Worm (Caenorhabditis elegans) whole organism, L3 larva: ENCODE results near the gene tsen-54.

ENCODE experiments used
- ZK546.5 ChIP-seq: sonication (generic microtip); optimal IDR thresholded peaks from 2 replicates; lab custom pipeline; 2017; ENCODE audit warnings: missing biosample characterization, missing genetic modification characterization
- aly-2 ChIP-seq: fragments of 150-350 bp; optimal IDR thresholded peaks from 2 replicates; lab custom pipeline; 2014; ENCODE audit warnings: missing biosample characterization, missing genetic modification characterization
- ama-1 ChIP-seq: fragments of 150-350 bp; optimal IDR thresholded peaks from 2 replicates; lab custom pipeline; 2018
- ceh-16 ChIP-seq: sonication (generic microtip); optimal IDR thresholded peaks from 2 replicates; lab custom pipeline; 2017; ENCODE audit warnings: missing biosample characterization, missing genetic modification characterization
- ceh-28 ChIP-seq: fragments of 150-350 bp; optimal IDR thresholded peaks from 2 replicates; lab custom pipeline; 2014; ENCODE audit warnings: missing biosample characterization, missing genetic modification reagents, missing genetic modification characterization
- egl-27 ChIP-seq: sonication (generic microtip); optimal IDR thresholded peaks from 4 replicates; lab custom pipeline; 2017; ENCODE audit warnings: missing biosample characterization, missing genetic modification reagents, missing genetic modification characterization
- elt-1 ChIP-seq: fragments of 150-350 bp; optimal IDR thresholded peaks from 2 replicates; lab custom pipeline; 2014; ENCODE audit warnings: missing biosample characterization, missing genetic modification characterization
- elt-2 ChIP-seq: sonication (generic microtip); optimal IDR thresholded peaks from 2 replicates; lab custom pipeline; 2016; ENCODE audit warnings: missing genetic modification reagents, mild to moderate bottlenecking, missing genetic modification characterization, missing compliant biosample characterization
- elt-3 ChIP-seq, 3 experiments: fragments of 150-350 bp in 1 of 3; sonication (generic microtip) in 2 of 3; optimal IDR thresholded peaks; 2 replicates in 2 of 3; 4 replicates in 1 of 3; lab custom pipeline; 2014 to 2017; ENCODE audit warnings: missing biosample characterization in 3 of 3, missing genetic modification characterization in 3 of 3
- eor-1 ChIP-seq, 2 experiments: fragments of 150-350 bp; optimal IDR thresholded peaks; 2 replicates each; lab custom pipeline; 2014 to 2018; ENCODE audit warnings: missing biosample characterization in 2 of 2, missing genetic modification characterization in 2 of 2
- fos-1 ChIP-seq: fragments of 150-350 bp; optimal IDR thresholded peaks from 2 replicates; lab custom pipeline; 2014; ENCODE audit warnings: missing biosample characterization, missing genetic modification characterization
- hmg-11 ChIP-seq: sonication (generic microtip); optimal IDR thresholded peaks from 2 replicates; lab custom pipeline; 2016; ENCODE audit warnings: missing genetic modification characterization, missing compliant biosample characterization
- jun-1 ChIP-seq: fragments of 150-350 bp; optimal IDR thresholded peaks from 2 replicates; lab custom pipeline; 2014; ENCODE audit warnings: missing biosample characterization, missing genetic modification reagents, missing genetic modification characterization
- lin-15B ChIP-seq: fragments of 150-350 bp; optimal IDR thresholded peaks from 2 replicates; lab custom pipeline; 2014; ENCODE audit warnings: missing biosample characterization, missing genetic modification characterization
- lin-39 ChIP-seq: fragments of 150-350 bp; optimal IDR thresholded peaks from 2 replicates; lab custom pipeline; 2018; ENCODE audit warnings: missing biosample characterization, missing genetic modification reagents, missing genetic modification characterization
- lsy-12 ChIP-seq: sonication (generic microtip); optimal IDR thresholded peaks from 2 replicates; lab custom pipeline; 2016; ENCODE audit warnings: mild to moderate bottlenecking, missing genetic modification characterization, missing compliant biosample characterization
- mdl-1 ChIP-seq: fragments of 150-350 bp; optimal IDR thresholded peaks from 2 replicates; lab custom pipeline; 2014; ENCODE audit warnings: missing biosample characterization, missing genetic modification characterization
- mml-1 ChIP-seq: fragments of 150-350 bp; sonication (generic microtip); optimal IDR thresholded peaks from 3 replicates; lab custom pipeline; 2014; ENCODE audit warnings: missing biosample characterization, missing genetic modification characterization
- nfya-1 ChIP-seq: sonication (generic microtip); optimal IDR thresholded peaks from 2 replicates; lab custom pipeline; 2017; ENCODE audit warnings: missing genetic modification characterization, mild to moderate bottlenecking, missing compliant biosample characterization, antibody characterized with exemption, moderate library complexity; ENCODE audit not compliant: insufficient read depth
- nhr-11 ChIP-seq: fragments of 150-350 bp; optimal IDR thresholded peaks from 2 replicates; lab custom pipeline; 2014; ENCODE audit warnings: missing biosample characterization, missing genetic modification characterization
- nhr-12 ChIP-seq: fragments of 150-350 bp; optimal IDR thresholded peaks from 2 replicates; lab custom pipeline; 2014; ENCODE audit warnings: missing biosample characterization, missing genetic modification characterization
- nhr-23 ChIP-seq: fragments of 150-350 bp; optimal IDR thresholded peaks from 2 replicates; lab custom pipeline; 2014; ENCODE audit warnings: missing biosample characterization, missing genetic modification reagents, missing genetic modification characterization
- nhr-28 ChIP-seq: fragments of 150-350 bp; optimal IDR thresholded peaks from 2 replicates; lab custom pipeline; 2014; ENCODE audit warnings: missing biosample characterization, missing genetic modification characterization
- nhr-43 ChIP-seq: sonication (generic microtip); optimal IDR thresholded peaks from 2 replicates; lab custom pipeline; 2016; ENCODE audit warnings: mild to moderate bottlenecking, missing genetic modification characterization, missing compliant biosample characterization; ENCODE audit not compliant: poor library complexity, severe bottlenecking
- nhr-67 ChIP-seq: fragments of 150-350 bp; optimal IDR thresholded peaks from 2 replicates; lab custom pipeline; 2014; ENCODE audit warnings: missing biosample characterization, missing genetic modification characterization
- nhr-77 ChIP-seq: fragments of 150-350 bp; optimal IDR thresholded peaks from 2 replicates; lab custom pipeline; 2014; ENCODE audit warnings: missing biosample characterization, missing genetic modification characterization
- pha-4 ChIP-seq: fragments of 150-350 bp; optimal IDR thresholded peaks from 2 replicates; lab custom pipeline; 2014; ENCODE audit warnings: missing biosample characterization, missing genetic modification reagents, missing genetic modification characterization
- pqm-1 ChIP-seq: fragments of 150-350 bp; optimal IDR thresholded peaks from 2 replicates; lab custom pipeline; 2017; ENCODE audit warnings: missing biosample characterization, missing genetic modification characterization, inconsistent platforms
- sea-2 ChIP-seq: fragments of 150-350 bp; sonication (generic microtip); optimal IDR thresholded peaks from 4 replicates; lab custom pipeline; 2014; ENCODE audit warnings: missing biosample characterization, missing genetic modification reagents, missing genetic modification characterization
- skn-1 ChIP-seq: fragments of 150-350 bp; optimal IDR thresholded peaks from 2 replicates; lab custom pipeline; 2014; ENCODE audit warnings: missing biosample characterization, missing genetic modification characterization
- snpc-4 ChIP-seq: fragments of 150-350 bp; optimal IDR thresholded peaks from 2 replicates; lab custom pipeline; 2014; ENCODE audit warnings: missing biosample characterization, missing genetic modification characterization
- tbx-2 ChIP-seq: sonication (generic microtip); optimal IDR thresholded peaks from 2 replicates; lab custom pipeline; 2016; ENCODE audit warnings: mild to moderate bottlenecking, missing genetic modification characterization, missing compliant biosample characterization
- unc-39 ChIP-seq: sonication (generic microtip); optimal IDR thresholded peaks from 4 replicates; lab custom pipeline; 2017; ENCODE audit warnings: missing biosample characterization, missing genetic modification characterization
- unc-62 ChIP-seq: fragments of 150-350 bp; sonication (generic microtip); optimal IDR thresholded peaks from 4 replicates; lab custom pipeline; 2014; ENCODE audit warnings: missing biosample characterization, missing genetic modification reagents, missing genetic modification characterization
- zag-1 ChIP-seq: fragments of 150-350 bp; optimal IDR thresholded peaks from 2 replicates; lab custom pipeline; 2014; ENCODE audit warnings: missing biosample characterization, missing genetic modification characterization
- ztf-11 ChIP-seq: fragments of 150-350 bp; optimal IDR thresholded peaks from 2 replicates; lab custom pipeline; 2014; ENCODE audit warnings: missing biosample characterization, missing genetic modification characterization

Gene tsen-54

DNA sequence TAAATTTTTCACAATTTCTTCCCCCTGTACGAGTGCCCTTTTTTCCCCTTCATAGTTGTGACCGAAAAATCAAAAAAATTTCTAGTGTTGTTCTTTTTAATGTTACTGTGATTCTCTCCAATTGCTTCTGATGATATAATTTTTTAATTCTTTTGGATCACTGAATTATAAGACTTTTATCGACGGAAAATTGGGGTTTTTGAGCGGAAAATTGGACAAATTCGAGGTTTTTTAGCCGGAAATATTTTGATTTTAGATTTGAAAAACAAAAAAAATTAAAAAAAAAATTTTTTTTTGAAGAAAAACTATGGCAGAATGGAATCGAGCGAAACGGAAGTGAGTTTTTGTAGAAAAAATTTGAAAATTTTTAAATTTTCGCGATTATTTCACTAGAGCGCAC is at the start of gene tsen-54:
tsen-54 (plus strand) TSS at position 301 of the 400 bp plus-strand sequence.
- no peak for TF ChIP-seq ceh-16 (tag; lab: Kevin White, UChicago)

DNA sequence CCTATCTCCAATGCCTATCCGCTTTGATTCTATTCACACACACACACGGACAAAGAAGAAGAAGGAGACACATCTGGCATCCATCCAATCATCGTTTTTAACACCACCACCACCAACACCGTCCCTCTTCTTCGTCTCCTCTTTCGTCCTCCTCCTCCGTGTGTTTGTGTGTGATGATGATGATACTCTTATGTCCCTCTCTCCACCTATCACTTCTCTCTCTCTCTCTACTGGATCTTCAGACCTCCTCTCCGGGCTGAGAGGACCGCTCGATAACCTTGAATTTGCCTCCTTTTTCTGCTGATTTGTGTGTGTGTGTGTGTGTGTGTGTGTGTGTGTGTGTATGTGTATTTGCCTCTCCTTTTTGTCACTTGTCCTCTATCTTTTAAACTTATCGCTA is 47.0 kb upstream of the tsen-54 start:
- TF ChIP-seq hmg-11 (tag; lab: Kevin White, UChicago) (no peak), unc-39 (tag; lab: Kevin White, UChicago) (no peak), ceh-28 (tag; lab: Kevin White, UChicago) (no peak), nfya-1 (tag; lab: Kevin White, UChicago) (peak; percentile 54), ama-1 (lab: Kevin White, UChicago) (no peak)

ce11 chrIV:1902022-1902421 is 46.0 kb upstream of the tsen-54 start, which contains the start of gene egl-18:
TSS of gene egl-18 (plus strand) at chrIV:1902322.
- no peak for TF ChIP-seq lsy-12
- no peak for TF ChIP-seq zag-1
- TF ChIP-seq ceh-16 (tag; lab: Kevin White, UChicago) = no peak
- TF ChIP-seq nhr-43 (tag; lab: Kevin White, UChicago) = no peak
- TF ChIP-seq lin-15B (tag; lab: Kevin White, UChicago) = no peak
- TF ChIP-seq nfya-1 (tag; lab: Kevin White, UChicago) = no peak
- TF ChIP-seq unc-62 (GFP tag; lab: Kevin White, UChicago) = no peak
- no peak for TF ChIP-seq ZK546.5 (tag; lab: Kevin White, UChicago)
- TF ChIP-seq elt-3 (tag; optimal IDR thresholded peaks at IDR 0.05; lab: Kevin White, UChicago) = no peak
- no peak for TF ChIP-seq ztf-11
- no peak for TF ChIP-seq fos-1 (tag; lab: Kevin White, UChicago)
- TF ChIP-seq pha-4 (tag; lab: Kevin White, UChicago) = no peak
- TF ChIP-seq jun-1 (tag; lab: Kevin White, UChicago) = no peak
- TF ChIP-seq mdl-1 (tag; lab: Kevin White, UChicago) = no peak
- TF ChIP-seq skn-1 (tag; lab: Kevin White, UChicago) = no peak
- no peak for TF ChIP-seq nhr-28 (tag; lab: Kevin White, UChicago)
- no peak for TF ChIP-seq aly-2
- no peak for TF ChIP-seq nhr-11 (tag; lab: Kevin White, UChicago)

- TF ChIP-seq nfya-1 (tag; lab: Kevin White, UChicago) = peak; percentile 99
- peak; percentile 1 for TF ChIP-seq elt-2
- TF ChIP-seq lin-15B (tag; lab: Kevin White, UChicago) = no peak
These were observed 43.8 kb upstream of the tsen-54 start for ce11 chrIV:1904072-1904671.

DNA sequence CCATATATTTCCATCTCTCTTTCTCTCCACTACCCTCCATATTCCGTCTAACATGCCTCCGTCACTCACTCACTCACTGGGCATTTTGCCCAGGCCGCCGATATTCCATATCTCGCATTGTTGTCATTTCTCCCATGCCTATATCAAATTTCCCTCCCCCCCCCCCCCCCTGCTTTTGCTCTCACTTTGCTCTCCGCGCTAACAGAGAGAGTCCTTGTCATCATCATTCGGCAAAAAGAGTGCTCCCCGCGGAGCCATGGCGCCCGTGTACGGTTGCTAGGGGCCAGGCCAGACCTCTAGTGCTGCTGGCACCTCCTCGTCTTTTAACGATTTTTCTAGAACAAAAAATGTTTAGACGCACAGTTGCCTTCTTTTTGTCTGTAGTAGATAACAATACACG is 42.7 kb upstream of the tsen-54 start:
- TF ChIP-seq ceh-16 (tag; lab: Kevin White, UChicago) (no peak), nhr-43 (tag; lab: Kevin White, UChicago) (no peak)

ce11 chrIV:1906697-1907096 is 41.3 kb upstream of the tsen-54 start:
- TF ChIP-seq nhr-77 (tag; lab: Kevin White, UChicago) = no peak
- TF ChIP-seq tbx-2 (tag; lab: Kevin White, UChicago) = no peak
- TF ChIP-seq elt-1 = peak; percentile 1
- no peak for TF ChIP-seq nhr-67 (tag; lab: Kevin White, UChicago)
- no peak for TF ChIP-seq ztf-11
- TF ChIP-seq nhr-12 = no peak
- no peak for TF ChIP-seq mml-1 (tag; lab: Kevin White, UChicago)
- no peak for TF ChIP-seq mdl-1 (tag; lab: Kevin White, UChicago)
- no peak for TF ChIP-seq egl-27
- TF ChIP-seq lin-39 (tag; lab: Kevin White, UChicago) = peak; percentile 86
- TF ChIP-seq snpc-4 (tag; lab: Kevin White, UChicago) = no peak
- no peak for TF ChIP-seq ceh-16 (tag; lab: Kevin White, UChicago)
- TF ChIP-seq nfya-1 (tag; lab: Kevin White, UChicago) = peak; percentile 45
- no peak for TF ChIP-seq elt-2
- no peak for TF ChIP-seq skn-1 (tag; lab: Kevin White, UChicago)
- no peak for TF ChIP-seq sea-2 (GFP tag; lab: Kevin White, UChicago)
- no peak for TF ChIP-seq pqm-1 (tag; lab: Kevin White, UChicago)
- no peak for TF ChIP-seq jun-1 (tag; lab: Kevin White, UChicago)
- TF ChIP-seq hmg-11 (tag; lab: Kevin White, UChicago) = no peak
- no peak for TF ChIP-seq lsy-12
- no peak for TF ChIP-seq nhr-23
- no peak for TF ChIP-seq eor-1 (tag; optimal IDR thresholded peaks at IDR 0.05; lab: Kevin White, UChicago)
- TF ChIP-seq, all 47 proteins: peak for 3
